Worm (Caenorhabditis elegans) whole organism, midembryonic: ENCODE results near the gene F36G9.13.

Experiments used
- cog-1 ChIP-seq: sonication (generic microtip); optimal IDR thresholded peaks from 2 replicates; lab custom pipeline; 2016; ENCODE audit warnings: missing genetic modification characterization, missing compliant biosample characterization
- flt-1 ChIP-seq: fragments of 200-800 bp; sonication (Bioruptor generic); IDR thresholded peaks from 2 replicates; pipeline ENCODE4 v1.3.6; 2022; ENCODE audit warnings: missing genetic modification characterization, missing compliant biosample characterization
- med-1 ChIP-seq: sonication (generic microtip); optimal IDR thresholded peaks from 2 replicates; lab custom pipeline; 2017; ENCODE audit warnings: missing genetic modification characterization, mild to moderate bottlenecking, missing compliant biosample characterization, antibody characterized with exemption, missing genetic modification reagents; ENCODE audit not compliant: insufficient read depth
- tab-1 ChIP-seq: fragments of 200-800 bp; sonication (Bioruptor generic); IDR thresholded peaks from 2 replicates; pipeline ENCODE4 v1.3.6; 2022; ENCODE audit warnings: missing genetic modification characterization, missing compliant biosample characterization
- ztf-29 ChIP-seq: fragments of 200-800 bp; sonication (Bioruptor generic); IDR thresholded peaks from 2 replicates; pipeline ENCODE4 v1.3.6; 2022; ENCODE audit warnings: missing genetic modification reagents, missing genetic modification characterization, missing compliant biosample characterization

DNA sequence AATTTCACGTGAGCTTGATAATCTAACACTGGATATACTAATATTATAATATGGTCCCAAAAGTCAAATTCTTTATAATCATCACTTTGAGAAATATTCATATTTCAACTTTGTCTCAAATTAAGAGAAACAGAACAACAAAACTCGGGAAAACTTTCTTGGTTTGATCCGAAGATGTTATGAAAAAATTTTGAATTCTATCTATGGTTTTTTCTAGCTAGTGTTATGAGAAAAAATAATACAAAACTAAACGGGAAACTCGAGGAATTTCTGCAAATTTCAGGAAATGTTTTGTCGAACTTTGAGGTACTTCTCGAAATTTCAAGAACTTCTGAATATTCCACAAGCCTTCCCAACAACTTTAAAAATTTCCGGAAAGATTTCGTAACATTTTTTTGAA lies 32.2 kb upstream of the F36G9.13 start, which contains the start of gene srw-59:
- TF ChIP-seq cog-1 (tag; lab: Kevin White, UChicago) (no peak), med-1 (no peak), flt-1 (GFP tag; lab: Robert Waterston, UW) (no peak), tab-1 (no peak), ztf-29 (GFP tag; lab: Robert Waterston, UW) (no peak)
